Worm (Caenorhabditis elegans) whole organism, L1 larva: ENCODE measurements around the gene ctsa-3.1.

Experiments
- C16A3.4 ChIP-seq: fragments of 150-350 bp; optimal IDR thresholded peaks from 2 replicates; lab custom pipeline; 2014; ENCODE audit warnings: missing biosample characterization, missing genetic modification characterization
- aly-2 ChIP-seq: fragments of 150-350 bp; optimal IDR thresholded peaks from 2 replicates; lab custom pipeline; 2014; ENCODE audit warnings: missing biosample characterization, missing genetic modification characterization
- blmp-1 ChIP-seq: fragments of 150-350 bp; optimal IDR thresholded peaks from 2 replicates; lab custom pipeline; 2014; ENCODE audit warnings: missing biosample characterization, missing genetic modification characterization
- ceh-8 ChIP-seq: fragments of 200-800 bp; sonication (Bioruptor generic); optimal IDR thresholded peaks from 2 replicates; lab custom pipeline; 2018; ENCODE audit warnings: mild to moderate bottlenecking, missing genetic modification characterization, moderate library complexity, missing compliant biosample characterization
- dpl-1 ChIP-seq, 3 experiments: fragments of 150-350 bp in 2 of 3; sonication (generic microtip) in 1 of 3; optimal IDR thresholded peaks; 2 replicates each; lab custom pipeline; 2014 to 2017; ENCODE audit warnings: missing biosample characterization in 3 of 3, missing genetic modification characterization in 3 of 3, missing genetic modification reagents in 3 of 3
- efl-1 ChIP-seq, 4 experiments: fragments of 150-350 bp; optimal IDR thresholded peaks in 3 of 4; peaks in 1 of 4; 1 replicate in 1 of 4; 2 replicates in 3 of 4; lab custom pipeline; 2014; ENCODE audit warnings: missing biosample characterization in 2 of 4, missing genetic modification characterization in 2 of 4, missing genetic modification reagents in 2 of 4
- efl-3 ChIP-seq: fragments of 200-800 bp; sonication (Bioruptor generic); optimal IDR thresholded peaks from 2 replicates; lab custom pipeline; 2018; ENCODE audit warnings: mild to moderate bottlenecking, missing genetic modification characterization, missing compliant biosample characterization
- egl-27 ChIP-seq, 2 experiments: fragments of 150-350 bp in 1 of 2; sonication (generic microtip); optimal IDR thresholded peaks; 3 replicates each; lab custom pipeline; 2017 to 2018; ENCODE audit warnings: missing biosample characterization in 2 of 2, missing genetic modification characterization in 2 of 2, missing genetic modification reagents in 2 of 2
- elt-2 ChIP-seq: sonication (generic microtip); optimal IDR thresholded peaks from 2 replicates; lab custom pipeline; 2016; ENCODE audit warnings: missing genetic modification characterization, mild to moderate bottlenecking, inconsistent platforms, missing compliant biosample characterization, missing genetic modification reagents
- elt-3 ChIP-seq, 6 experiments: fragments of 150-350 bp in 1 of 6; sonication (generic microtip); optimal IDR thresholded peaks; 2 replicates each; lab custom pipeline; 2017 to 2018; ENCODE audit warnings: missing biosample characterization in 6 of 6, missing genetic modification characterization in 6 of 6, inconsistent platforms in 1 of 6
- fkh-10 ChIP-seq: sonication (generic microtip); optimal IDR thresholded peaks from 2 replicates; lab custom pipeline; 2017; ENCODE audit warnings: missing biosample characterization, missing genetic modification reagents, missing genetic modification characterization
- grh-1 ChIP-seq: fragments of 200-800 bp; sonication (Bioruptor generic); IDR thresholded peaks from 2 replicates; pipeline ENCODE4 v1.3.6; 2022; ENCODE audit warnings: missing genetic modification reagents, missing genetic modification characterization, missing compliant biosample characterization
- hpl-2 ChIP-seq: fragments of 150-350 bp; optimal IDR thresholded peaks from 2 replicates; lab custom pipeline; 2014; ENCODE audit warnings: missing biosample characterization, missing genetic modification reagents, missing genetic modification characterization
- isw-1 ChIP-seq: fragments of 200-800 bp; sonication (Bioruptor generic); IDR thresholded peaks from 2 replicates; pipeline ENCODE4 v1.3.6; 2022; ENCODE audit warnings: missing genetic modification characterization, missing compliant biosample characterization
- lin-35 ChIP-seq, 2 experiments: fragments of 150-350 bp; optimal IDR thresholded peaks; 2 replicates each; lab custom pipeline; 2014; ENCODE audit warnings: missing biosample characterization in 2 of 2, missing genetic modification characterization in 2 of 2, missing genetic modification reagents in 2 of 2
- lir-3 ChIP-seq: sonication (generic microtip); optimal IDR thresholded peaks from 2 replicates; lab custom pipeline; 2016; ENCODE audit warnings: mild to moderate bottlenecking, missing genetic modification characterization, moderate library complexity, missing compliant biosample characterization; ENCODE audit not compliant: poor library complexity
- lsy-2 ChIP-seq, 2 experiments: fragments of 150-350 bp; optimal IDR thresholded peaks; 2 replicates each; lab custom pipeline; 2014; ENCODE audit warnings: missing biosample characterization in 2 of 2, missing genetic modification characterization in 2 of 2
- mep-1 ChIP-seq: fragments of 150-350 bp; optimal IDR thresholded peaks from 2 replicates; lab custom pipeline; 2014; ENCODE audit warnings: missing biosample characterization, missing genetic modification characterization
- nhr-19 ChIP-seq: fragments of 200-800 bp; sonication (Bioruptor generic); conservative IDR thresholded peaks from 2 replicates; pipeline ENCODE4 v1.3.6; 2022; ENCODE audit warnings: missing genetic modification characterization, missing compliant biosample characterization
- nhr-20 ChIP-seq: sonication (generic microtip); optimal IDR thresholded peaks from 2 replicates; lab custom pipeline; 2016; ENCODE audit warnings: mild to moderate bottlenecking, missing genetic modification characterization, missing compliant biosample characterization
- nhr-71 ChIP-seq: sonication (generic microtip); optimal IDR thresholded peaks from 2 replicates; lab custom pipeline; 2016; ENCODE audit warnings: mild to moderate bottlenecking, missing genetic modification characterization, moderate library complexity, missing compliant biosample characterization
- nhr-77 ChIP-seq: fragments of 150-350 bp; optimal IDR thresholded peaks from 2 replicates; lab custom pipeline; 2014; ENCODE audit warnings: missing biosample characterization, missing genetic modification characterization
- nhr-84 ChIP-seq: sonication (generic microtip); optimal IDR thresholded peaks from 2 replicates; lab custom pipeline; 2017; ENCODE audit warnings: missing biosample characterization, missing genetic modification characterization
- nhr-85 ChIP-seq: sonication (generic microtip); peaks from one replicate; lab custom pipeline; 2016; ENCODE audit warnings: missing genetic modification characterization, inconsistent platforms, missing compliant biosample characterization
- nhr-90 ChIP-seq: sonication (generic microtip); optimal IDR thresholded peaks from 2 replicates; lab custom pipeline; 2016; ENCODE audit warnings: mild to moderate bottlenecking, missing genetic modification characterization, missing compliant biosample characterization; ENCODE audit not compliant: poor library complexity
- snu-23 ChIP-seq: sonication (generic microtip); optimal IDR thresholded peaks from 2 replicates; lab custom pipeline; 2016; ENCODE audit warnings: missing genetic modification characterization, missing compliant biosample characterization
- tbx-2 ChIP-seq: sonication (generic microtip); optimal IDR thresholded peaks from 2 replicates; lab custom pipeline; 2016; ENCODE audit warnings: missing genetic modification characterization, missing compliant biosample characterization
- unc-62 ChIP-seq: fragments of 150-350 bp; optimal IDR thresholded peaks from 2 replicates; lab custom pipeline; 2014; ENCODE audit warnings: missing biosample characterization, missing genetic modification reagents, missing genetic modification characterization
- unc-86 ChIP-seq: sonication (generic microtip); optimal IDR thresholded peaks from 2 replicates; lab custom pipeline; 2016; ENCODE audit warnings: missing genetic modification characterization, missing compliant biosample characterization
- vab-15 ChIP-seq: sonication (generic microtip); optimal IDR thresholded peaks from 2 replicates; lab custom pipeline; 2017; ENCODE audit warnings: missing genotype, mild to moderate bottlenecking, missing genetic modification characterization, missing compliant biosample characterization
- ztf-11 ChIP-seq, 2 experiments: sonication (generic microtip); optimal IDR thresholded peaks; 2 replicates each; lab custom pipeline; 2016 to 2017; ENCODE audit warnings: missing genetic modification characterization in 2 of 2, missing biosample characterization in 1 of 2, missing compliant biosample characterization in 1 of 2
- ztf-4 ChIP-seq: fragments of 150-350 bp; optimal IDR thresholded peaks from 2 replicates; lab custom pipeline; 2014; ENCODE audit warnings: missing biosample characterization, missing genetic modification characterization

ctsa-3.1 gene

ce11 chrII:7245576-7245975, 12.9 kb downstream of the ctsa-3.1 start, which contains the start of gene skpo-3:
Gene skpo-3, plus strand, starts transcription at chrII:7245876.
- TF ChIP-seq ztf-11 (tag; optimal IDR thresholded peaks at IDR 0.05; lab: Kevin White, UChicago): no peak
- TF ChIP-seq grh-1 (GFP tag; lab: Robert Waterston, UW): no peak
- no peak for TF ChIP-seq nhr-84 (tag; lab: Kevin White, UChicago)
- no peak for TF ChIP-seq efl-3
- TF ChIP-seq tbx-2: no peak
- no peak for TF ChIP-seq vab-15 (tag; lab: Kevin White, UChicago)
- no peak for TF ChIP-seq efl-1 (optimal IDR thresholded peaks at IDR 0.05; lab: Kevin White, UChicago)
- TF ChIP-seq efl-1 (GFP tag; optimal IDR thresholded peaks at IDR 0.05 in 1 of 2; lab: Kevin White, UChicago): no peak

ce11 chrII:7251978-7252377, 19.3 kb downstream of the ctsa-3.1 start, which contains the start of the genes prx-13 and ada-2:
Gene prx-13, minus strand, starts transcription at chrII:7252015.
Gene ada-2, plus strand, starts transcription at chrII:7252259.
- TF ChIP-seq lin-35 (GFP tag; optimal IDR thresholded peaks at IDR 0.05; lab: Kevin White, UChicago) (peak in 1 of 2 experiments; percentile 14), nhr-71 (no peak), unc-62 (no peak), aly-2 (tag; lab: Kevin White, UChicago) (no peak), nhr-20 (tag; lab: Kevin White, UChicago) (peak; percentile 85), snu-23 (peak; percentile 12), elt-2 (tag; lab: Kevin White, UChicago) (peak; percentile 45), efl-1 (optimal IDR thresholded peaks at IDR 0.05; lab: Kevin White, UChicago) (no peak), efl-1 (GFP tag; optimal IDR thresholded peaks at IDR 0.05 in 1 of 2; lab: Kevin White, UChicago) (peak in 1 of 2 experiments; percentile 78), elt-3 (tag; optimal IDR thresholded peaks at IDR 0.05; lab: Kevin White, UChicago) (peak in 1 of 6 experiments; percentile 29)

ce11 chrII:7253073-7253472, 20.4 kb downstream of the ctsa-3.1 start, which contains the start of gene lsm-4:
Gene lsm-4, minus strand, starts transcription at chrII:7253163.
- TF ChIP-seq nhr-20 (tag; lab: Kevin White, UChicago): peak; percentile 40
- no peak for TF ChIP-seq ceh-8 (GFP tag; lab: Kevin White, UChicago)
- TF ChIP-seq efl-1 (optimal IDR thresholded peaks at IDR 0.05; lab: Kevin White, UChicago): peak in 1 of 2 experiments; percentile 27
- peak in 1 of 2 experiments; percentile 3 for TF ChIP-seq efl-1 (GFP tag; optimal IDR thresholded peaks at IDR 0.05 in 1 of 2; lab: Kevin White, UChicago)
- peak in 1 of 3 experiments; percentile 20 for TF ChIP-seq dpl-1 (GFP tag; optimal IDR thresholded peaks at IDR 0.05; lab: Kevin White, UChicago)
- peak; percentile 6 for TF ChIP-seq C16A3.4
- TF ChIP-seq lin-35 (GFP tag; optimal IDR thresholded peaks at IDR 0.05; lab: Kevin White, UChicago): peak in 1 of 2 experiments; percentile 27
- peak in 1 of 2 experiments; percentile 12 for TF ChIP-seq lsy-2 (tag; optimal IDR thresholded peaks at IDR 0.05; lab: Kevin White, UChicago)
- peak; percentile 2 for TF ChIP-seq mep-1 (tag; lab: Kevin White, UChicago)
- peak; percentile 28 for TF ChIP-seq blmp-1 (tag; lab: Kevin White, UChicago)
- TF ChIP-seq isw-1 (GFP tag; lab: Robert Waterston, UW): no peak
- TF ChIP-seq, all 84 proteins: peak for 8

- TF ChIP-seq unc-86 (tag; lab: Kevin White, UChicago) (no peak), lin-35 (GFP tag; optimal IDR thresholded peaks at IDR 0.05; lab: Kevin White, UChicago) (peak in 1 of 2 experiments; percentile 30), nhr-19 (GFP tag; lab: Robert Waterston, UW) (no peak), nhr-77 (tag; lab: Kevin White, UChicago) (peak; percentile 23), ztf-4 (tag; lab: Kevin White, UChicago) (no peak), elt-3 (tag; optimal IDR thresholded peaks at IDR 0.05; lab: Kevin White, UChicago) (no peak), nhr-85 (peak; percentile 21), blmp-1 (tag; lab: Kevin White, UChicago) (peak; percentile 3), lir-3 (tag; lab: Kevin White, UChicago) (peak; percentile 14), elt-2 (tag; lab: Kevin White, UChicago) (peak; percentile 58), nhr-90 (peak; percentile 1), nhr-20 (tag; lab: Kevin White, UChicago) (peak; percentile 18)
These were observed 23.0 kb downstream of the ctsa-3.1 start, which contains the start of gene F32A5.8 for ce11 chrII:7255614-7256162. Gene F32A5.8, plus strand, starts transcription at chrII:7256112.

- TF ChIP-seq nhr-77 (tag; lab: Kevin White, UChicago) (no peak), fkh-10 (GFP tag; lab: Kevin White, UChicago) (no peak), ztf-11 (tag; optimal IDR thresholded peaks at IDR 0.05; lab: Kevin White, UChicago) (no peak), hpl-2 (no peak), egl-27 (tag; optimal IDR thresholded peaks at IDR 0.05; lab: Kevin White, UChicago) (no peak), elt-2 (tag; lab: Kevin White, UChicago) (no peak), lin-35 (GFP tag; optimal IDR thresholded peaks at IDR 0.05; lab: Kevin White, UChicago) (no peak)
These were observed 29.2 kb downstream of the ctsa-3.1 start, which contains the start of gene C30G12.4 for ce11 chrII:7261854-7262253. Gene C30G12.4, plus strand, starts transcription at chrII:7262154.
